Worm (Caenorhabditis elegans) whole organism, L1 larva: ENCODE results near the gene C49H3.4.

ENCODE experiments used
- C04F5.9 ChIP-seq: sonication (generic microtip); optimal IDR thresholded peaks from 2 replicates; lab custom pipeline; 2016; ENCODE audit warnings: missing genetic modification characterization, missing compliant biosample characterization
- C16A3.4 ChIP-seq: fragments of 150-350 bp; optimal IDR thresholded peaks from 2 replicates; lab custom pipeline; 2014; ENCODE audit warnings: missing biosample characterization, missing genetic modification characterization
- F16B12.6 ChIP-seq: fragments of 150-350 bp; optimal IDR thresholded peaks from 2 replicates; lab custom pipeline; 2014; ENCODE audit warnings: missing biosample characterization, missing genetic modification characterization
- aha-1 ChIP-seq: fragments of 150-350 bp; optimal IDR thresholded peaks from 2 replicates; lab custom pipeline; 2014; ENCODE audit warnings: missing biosample characterization, missing genetic modification characterization
- alr-1 ChIP-seq: fragments of 200-800 bp; sonication (Bioruptor generic); optimal IDR thresholded peaks from 2 replicates; lab custom pipeline; 2018; ENCODE audit warnings: borderline replicate concordance, mild to moderate bottlenecking, missing genetic modification characterization, missing compliant biosample characterization
- aly-2 ChIP-seq: fragments of 150-350 bp; optimal IDR thresholded peaks from 2 replicates; lab custom pipeline; 2014; ENCODE audit warnings: missing biosample characterization, missing genetic modification characterization
- ama-1 ChIP-seq: fragments of 150-350 bp; optimal IDR thresholded peaks from 2 replicates; lab custom pipeline; 2014
- ceh-82 ChIP-seq, 3 experiments: fragments of 150-350 bp in 1 of 3; sonication (generic microtip) in 2 of 3; optimal IDR thresholded peaks; 2 replicates each; lab custom pipeline; 2014 to 2017; ENCODE audit warnings: missing biosample characterization in 3 of 3, missing genetic modification characterization in 3 of 3
- ces-1 ChIP-seq: fragments of 150-350 bp; optimal IDR thresholded peaks from 2 replicates; lab custom pipeline; 2014; ENCODE audit warnings: missing biosample characterization, missing genetic modification reagents, missing genetic modification characterization
- dsc-1 ChIP-seq: sonication (generic microtip); optimal IDR thresholded peaks from 2 replicates; lab custom pipeline; 2016; ENCODE audit warnings: mild to moderate bottlenecking, missing genetic modification characterization, missing compliant biosample characterization
- efl-1 ChIP-seq, 4 experiments: fragments of 150-350 bp; optimal IDR thresholded peaks in 3 of 4; peaks in 1 of 4; 1 replicate in 1 of 4; 2 replicates in 3 of 4; lab custom pipeline; 2014; ENCODE audit warnings: missing biosample characterization in 2 of 4, missing genetic modification characterization in 2 of 4, missing genetic modification reagents in 2 of 4
- egl-13 ChIP-seq: sonication (generic microtip); optimal IDR thresholded peaks from 2 replicates; lab custom pipeline; 2016; ENCODE audit warnings: missing genotype, missing genetic modification reagents, missing genetic modification characterization, missing compliant biosample characterization
- elt-2 ChIP-seq: sonication (generic microtip); optimal IDR thresholded peaks from 2 replicates; lab custom pipeline; 2016; ENCODE audit warnings: missing genetic modification characterization, mild to moderate bottlenecking, inconsistent platforms, missing compliant biosample characterization, missing genetic modification reagents
- fkh-10 ChIP-seq: sonication (generic microtip); optimal IDR thresholded peaks from 2 replicates; lab custom pipeline; 2017; ENCODE audit warnings: missing biosample characterization, missing genetic modification reagents, missing genetic modification characterization
- fkh-4 ChIP-seq: sonication (generic microtip); optimal IDR thresholded peaks from 2 replicates; lab custom pipeline; 2016; ENCODE audit warnings: missing compliant biosample characterization, missing genetic modification characterization, borderline replicate concordance
- grh-1 ChIP-seq: fragments of 200-800 bp; sonication (Bioruptor generic); IDR thresholded peaks from 2 replicates; pipeline ENCODE4 v1.3.6; 2022; ENCODE audit warnings: missing genetic modification reagents, missing genetic modification characterization, missing compliant biosample characterization
- hlh-17 ChIP-seq: fragments of 200-800 bp; sonication (Bioruptor generic); optimal IDR thresholded peaks from 2 replicates; lab custom pipeline; 2018; ENCODE audit warnings: missing genetic modification characterization, mild to moderate bottlenecking, missing compliant biosample characterization, moderate library complexity, borderline replicate concordance
- isw-1 ChIP-seq: fragments of 200-800 bp; sonication (Bioruptor generic); IDR thresholded peaks from 2 replicates; pipeline ENCODE4 v1.3.6; 2022; ENCODE audit warnings: missing genetic modification characterization, missing compliant biosample characterization
- lin-15B ChIP-seq: fragments of 150-350 bp; sonication (generic microtip); optimal IDR thresholded peaks from 3 replicates; lab custom pipeline; 2014; ENCODE audit warnings: missing biosample characterization, missing genetic modification characterization
- lin-35 ChIP-seq, 2 experiments: fragments of 150-350 bp; optimal IDR thresholded peaks; 2 replicates each; lab custom pipeline; 2014; ENCODE audit warnings: missing biosample characterization in 2 of 2, missing genetic modification characterization in 2 of 2, missing genetic modification reagents in 2 of 2
- lin-39 ChIP-seq: fragments of 150-350 bp; optimal IDR thresholded peaks from 2 replicates; lab custom pipeline; 2014; ENCODE audit warnings: missing biosample characterization, missing genetic modification reagents, missing genetic modification characterization
- lsy-2 ChIP-seq, 2 experiments: fragments of 150-350 bp; optimal IDR thresholded peaks; 2 replicates each; lab custom pipeline; 2014; ENCODE audit warnings: missing biosample characterization in 2 of 2, missing genetic modification characterization in 2 of 2
- mep-1 ChIP-seq: fragments of 150-350 bp; optimal IDR thresholded peaks from 2 replicates; lab custom pipeline; 2014; ENCODE audit warnings: missing biosample characterization, missing genetic modification characterization
- nhr-77 ChIP-seq: fragments of 150-350 bp; optimal IDR thresholded peaks from 2 replicates; lab custom pipeline; 2014; ENCODE audit warnings: missing biosample characterization, missing genetic modification characterization
- nhr-84 ChIP-seq: sonication (generic microtip); optimal IDR thresholded peaks from 2 replicates; lab custom pipeline; 2017; ENCODE audit warnings: missing biosample characterization, missing genetic modification characterization
- nhr-85 ChIP-seq: sonication (generic microtip); peaks from one replicate; lab custom pipeline; 2016; ENCODE audit warnings: missing genetic modification characterization, inconsistent platforms, missing compliant biosample characterization
- pag-3 ChIP-seq: sonication (generic microtip); optimal IDR thresholded peaks from 2 replicates; lab custom pipeline; 2017; ENCODE audit warnings: missing genetic modification characterization, mild to moderate bottlenecking, missing compliant biosample characterization, antibody characterized with exemption, borderline replicate concordance; ENCODE audit not compliant: insufficient read depth
- pqm-1 ChIP-seq: sonication (generic microtip); optimal IDR thresholded peaks from 3 replicates; lab custom pipeline; 2017; ENCODE audit warnings: missing biosample characterization, missing genetic modification characterization
- rnt-1 ChIP-seq: sonication (generic microtip); optimal IDR thresholded peaks from 2 replicates; lab custom pipeline; 2016; ENCODE audit warnings: mild to moderate bottlenecking, missing genetic modification characterization, moderate library complexity, missing compliant biosample characterization
- skn-1 ChIP-seq: fragments of 150-350 bp; optimal IDR thresholded peaks from 2 replicates; lab custom pipeline; 2014; ENCODE audit warnings: missing biosample characterization, missing genetic modification characterization
- sptf-1 ChIP-seq: fragments of 150-350 bp; optimal IDR thresholded peaks from 2 replicates; lab custom pipeline; 2014; ENCODE audit warnings: missing biosample characterization, missing genetic modification characterization
- tbx-2 ChIP-seq: sonication (generic microtip); optimal IDR thresholded peaks from 2 replicates; lab custom pipeline; 2016; ENCODE audit warnings: missing genetic modification characterization, missing compliant biosample characterization
- unc-130 ChIP-seq: fragments of 150-350 bp; optimal IDR thresholded peaks from 2 replicates; lab custom pipeline; 2017; ENCODE audit warnings: missing biosample characterization, missing genetic modification characterization, inconsistent platforms
- unc-86 ChIP-seq: sonication (generic microtip); optimal IDR thresholded peaks from 2 replicates; lab custom pipeline; 2016; ENCODE audit warnings: missing genetic modification characterization, missing compliant biosample characterization
- zip-4 ChIP-seq: fragments of 200-800 bp; sonication (Bioruptor generic); optimal IDR thresholded peaks from 2 replicates; lab custom pipeline; 2018; ENCODE audit warnings: mild to moderate bottlenecking, missing genetic modification characterization, moderate library complexity, missing compliant biosample characterization
- ztf-4 ChIP-seq: fragments of 150-350 bp; optimal IDR thresholded peaks from 2 replicates; lab custom pipeline; 2014; ENCODE audit warnings: missing biosample characterization, missing genetic modification characterization

Gene C49H3.4

DNA sequence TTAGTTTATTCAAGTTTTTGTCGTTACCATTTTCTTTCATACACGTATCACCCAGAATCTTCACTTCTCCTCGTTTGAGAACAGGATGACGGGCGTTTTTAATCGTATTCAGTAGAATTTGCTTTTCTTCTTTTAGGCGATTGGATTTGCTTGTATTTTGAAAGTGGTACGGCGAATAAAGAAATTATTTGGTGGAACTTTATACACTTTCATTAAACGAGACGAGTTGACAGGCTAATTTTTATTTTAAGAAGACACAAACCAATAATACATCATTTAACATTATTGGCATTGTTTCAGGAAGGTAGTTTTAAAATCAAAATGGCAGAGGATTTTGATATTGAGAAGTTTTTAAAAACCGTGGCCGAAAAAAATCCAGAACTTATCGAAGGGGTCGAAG lies at the start of gene C49H3.4:
TSS of gene C49H3.4 (plus strand) at position 301 of the 400 bp plus-strand sequence.
- no peak for TF ChIP-seq efl-1 (optimal IDR thresholded peaks at IDR 0.05; lab: Kevin White, UChicago)
- peak in 1 of 2 experiments; percentile 71 for TF ChIP-seq efl-1 (GFP tag; optimal IDR thresholded peaks at IDR 0.05 in 1 of 2; lab: Kevin White, UChicago)
- no peak for TF ChIP-seq aha-1 (tag; lab: Kevin White, UChicago)
- no peak for TF ChIP-seq nhr-84 (tag; lab: Kevin White, UChicago)
- no peak for TF ChIP-seq lsy-2 (tag; optimal IDR thresholded peaks at IDR 0.05; lab: Kevin White, UChicago)
- TF ChIP-seq nhr-77 (tag; lab: Kevin White, UChicago): no peak
- TF ChIP-seq, all 84 proteins: peak for 1

DNA sequence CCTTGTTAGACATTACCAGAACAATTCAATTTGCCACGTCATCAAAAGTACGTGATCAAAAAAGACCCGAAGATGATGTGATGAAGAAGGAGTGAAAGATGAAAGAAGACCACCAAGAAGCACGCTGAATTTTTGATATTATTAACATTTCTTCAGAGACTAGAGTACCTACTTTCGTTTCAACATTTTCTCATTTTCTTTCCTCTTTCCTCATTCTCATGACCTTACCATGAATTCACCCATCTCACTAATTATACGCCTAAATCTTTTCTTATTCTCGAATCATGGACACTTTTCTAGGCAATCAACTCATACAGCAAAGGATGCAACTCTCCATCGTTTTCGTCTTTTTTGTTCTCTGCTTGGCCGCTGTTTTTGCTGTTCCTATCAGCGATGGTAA lies 46.5 kb upstream of the C49H3.4 start, which contains the start of gene flp-10:
TSS of gene flp-10 (plus strand) at position 301 of the 400 bp plus-strand sequence.
- no peak for TF ChIP-seq dsc-1 (tag; lab: Kevin White, UChicago)
- no peak for TF ChIP-seq lin-35 (GFP tag; optimal IDR thresholded peaks at IDR 0.05; lab: Kevin White, UChicago)
- no peak for TF ChIP-seq grh-1
- TF ChIP-seq zip-4 (GFP tag; lab: Kevin White, UChicago): no peak
- no peak for TF ChIP-seq elt-2 (tag; lab: Kevin White, UChicago)
- no peak for TF ChIP-seq fkh-10 (GFP tag; lab: Kevin White, UChicago)
- TF ChIP-seq isw-1 (GFP tag; lab: Robert Waterston, UW): no peak
- TF ChIP-seq rnt-1: no peak
- TF ChIP-seq lin-15B: no peak
- no peak for TF ChIP-seq hlh-17
- no peak for TF ChIP-seq aly-2 (tag; lab: Kevin White, UChicago)
- no peak for TF ChIP-seq C16A3.4 (tag; lab: Kevin White, UChicago)
- TF ChIP-seq fkh-4 (tag; lab: Kevin White, UChicago): no peak
- no peak for TF ChIP-seq ama-1 (lab: Kevin White, UChicago)
- TF ChIP-seq efl-1 (optimal IDR thresholded peaks at IDR 0.05; lab: Kevin White, UChicago): no peak
- TF ChIP-seq efl-1 (GFP tag; optimal IDR thresholded peaks at IDR 0.05 in 1 of 2; lab: Kevin White, UChicago): no peak
- no peak for TF ChIP-seq C04F5.9 (tag; lab: Kevin White, UChicago)
- no peak for TF ChIP-seq ceh-82 (tag; optimal IDR thresholded peaks at IDR 0.05; lab: Kevin White, UChicago)
- TF ChIP-seq lin-39: no peak
- TF ChIP-seq alr-1 (tag; lab: Kevin White, UChicago): no peak
- no peak for TF ChIP-seq unc-86 (tag; lab: Kevin White, UChicago)

DNA sequence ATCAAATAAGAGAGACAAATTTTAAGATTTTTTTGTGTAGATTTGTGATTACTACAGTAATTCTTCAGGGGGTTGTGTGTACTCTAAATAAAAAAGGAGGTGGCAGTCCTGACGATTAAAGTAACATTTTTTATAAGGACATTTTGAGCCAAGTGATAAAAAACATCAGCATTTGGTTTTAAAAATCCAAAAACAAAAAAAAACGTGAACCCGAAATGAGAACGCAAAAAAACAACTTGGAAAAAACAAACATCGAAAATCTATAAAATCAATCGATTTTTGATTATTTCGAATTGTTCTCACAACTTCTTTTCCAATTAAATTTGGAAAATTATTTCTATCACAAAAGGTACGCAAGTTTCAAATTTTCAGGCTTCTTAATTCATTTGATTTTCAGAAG lies 44.6 kb upstream of the C49H3.4 start, which contains the start of gene T06C10.3:
TSS of gene T06C10.3 (plus strand) at position 301 of the 400 bp plus-strand sequence.
- TF ChIP-seq F16B12.6 (tag; lab: Kevin White, UChicago) (no peak), nhr-85 (tag; lab: Kevin White, UChicago) (peak; percentile 42), efl-1 (optimal IDR thresholded peaks at IDR 0.05; lab: Kevin White, UChicago) (no peak), efl-1 (GFP tag; optimal IDR thresholded peaks at IDR 0.05 in 1 of 2; lab: Kevin White, UChicago) (peak in 1 of 2 experiments; percentile 71), nhr-84 (tag; lab: Kevin White, UChicago) (no peak), ces-1 (GFP tag; lab: Kevin White, UChicago) (no peak), mep-1 (tag; lab: Kevin White, UChicago) (no peak), fkh-4 (tag; lab: Kevin White, UChicago) (no peak)

DNA sequence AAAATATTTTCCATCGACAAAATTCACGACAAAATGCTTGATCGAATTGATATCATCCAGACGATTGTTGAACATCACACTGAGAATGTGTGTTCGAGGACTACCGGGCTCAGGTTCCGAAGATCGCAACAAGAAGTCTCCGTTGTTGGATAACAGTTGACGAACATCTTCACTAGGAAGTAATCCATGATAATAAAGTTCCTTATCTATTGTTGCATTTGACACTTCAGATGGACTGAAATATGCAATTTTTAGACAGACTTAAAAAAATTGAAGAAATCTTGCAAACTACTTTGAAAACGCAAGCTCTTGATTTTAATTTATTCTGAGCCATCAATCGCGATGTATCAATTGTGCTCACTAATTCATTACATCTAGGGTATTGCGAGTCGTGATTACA lies 37.8 kb upstream of the C49H3.4 start:
- TF ChIP-seq pqm-1 (tag; lab: Kevin White, UChicago): no peak
- no peak for TF ChIP-seq ama-1 (lab: Kevin White, UChicago)
- TF ChIP-seq C04F5.9 (tag; lab: Kevin White, UChicago): no peak
- TF ChIP-seq fkh-4 (tag; lab: Kevin White, UChicago): no peak
- no peak for TF ChIP-seq tbx-2
- TF ChIP-seq pag-3: no peak
- TF ChIP-seq egl-13 (tag; lab: Kevin White, UChicago): no peak
- no peak for TF ChIP-seq mep-1 (tag; lab: Kevin White, UChicago)
- no peak for TF ChIP-seq unc-130 (tag; lab: Kevin White, UChicago)
- no peak for TF ChIP-seq lin-15B
- no peak for TF ChIP-seq unc-86 (tag; lab: Kevin White, UChicago)
- TF ChIP-seq skn-1: no peak
- TF ChIP-seq sptf-1 (tag; lab: Kevin White, UChicago): no peak
- no peak for TF ChIP-seq ces-1 (GFP tag; lab: Kevin White, UChicago)
- no peak for TF ChIP-seq ztf-4 (tag; lab: Kevin White, UChicago)
- no peak for TF ChIP-seq alr-1 (tag; lab: Kevin White, UChicago)
- TF ChIP-seq efl-1 (optimal IDR thresholded peaks at IDR 0.05; lab: Kevin White, UChicago): no peak
- no peak for TF ChIP-seq efl-1 (GFP tag; optimal IDR thresholded peaks at IDR 0.05 in 1 of 2; lab: Kevin White, UChicago)
